ENCODE assay signal across 3 worm cellular contexts in the genomic region with DNA sequence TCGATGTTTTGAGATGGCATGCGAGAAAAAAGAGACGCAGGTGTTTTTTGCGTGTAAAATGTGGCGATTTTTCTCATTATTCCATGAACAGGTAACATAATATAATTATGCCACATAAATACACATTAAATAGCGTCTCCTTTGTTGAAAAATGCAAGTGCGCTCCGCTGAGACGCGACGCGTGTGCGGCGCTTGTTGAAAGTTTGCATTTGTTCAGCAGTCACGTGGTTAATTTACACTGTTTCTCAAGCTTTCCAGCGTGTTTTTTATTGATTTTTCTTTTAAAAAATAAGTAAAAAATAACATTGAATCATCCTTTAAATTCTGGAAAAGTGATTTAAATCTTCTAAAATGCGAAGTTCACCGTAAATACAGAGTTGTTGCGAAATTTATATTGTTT.
A peak's percentile ranks its signal among the peaks of the same experiment; 100 is the strongest.
TF ChIP-seq lines count a peak whose summit lies in the region.

No protein-coding gene starts in this region.

TF ChIP-seq in whole organism, L2 larva, 48 proteins besides CTCF, POLR2A, EP300 and RAD21 (continued from another document):
- TF ChIP-seq Y55F3AM.14 (GFP tag; optimal IDR thresholded peaks at IDR 0.05; lab: Kevin White, UChicago) (no peak), dmd-4 (tag; optimal IDR thresholded peaks at IDR 0.05; lab: Kevin White, UChicago) (no peak), ZK546.5 (tag; optimal IDR thresholded peaks at IDR 0.05; lab: Kevin White, UChicago) (no peak), C34F6.9 (tag; optimal IDR thresholded peaks at IDR 0.05; lab: Kevin White, UChicago) (peak; percentile 99), lsy-2 (tag; optimal IDR thresholded peaks at IDR 0.05; lab: Kevin White, UChicago) (peak; percentile 65 to 94), unc-62 (GFP tag; optimal IDR thresholded peaks at IDR 0.05; lab: Kevin White, UChicago) (no peak), mdl-1 (tag; optimal IDR thresholded peaks at IDR 0.05; lab: Kevin White, UChicago) (peak; percentile 73 to 93), nhr-10 (tag; optimal IDR thresholded peaks at IDR 0.05; lab: Kevin White, UChicago) (no peak), nhr-6 (tag; optimal IDR thresholded peaks at IDR 0.05; lab: Kevin White, UChicago) (peak; percentile 28), crh-2 (tag; optimal IDR thresholded peaks at IDR 0.05; lab: Kevin White, UChicago) (peak; percentile 96), elt-1 (tag; optimal IDR thresholded peaks at IDR 0.05; lab: Kevin White, UChicago) (no peak), lin-13 (GFP tag; optimal IDR thresholded peaks at IDR 0.05; lab: Kevin White, UChicago) (peak; percentile 89), zag-1 (tag; optimal IDR thresholded peaks at IDR 0.05; lab: Kevin White, UChicago) (no peak), aly-2 (tag; optimal IDR thresholded peaks at IDR 0.05; lab: Kevin White, UChicago) (no peak), F13H6.1 (tag; optimal IDR thresholded peaks at IDR 0.05; lab: Kevin White, UChicago) (peak; percentile 77), ama-1 (optimal IDR thresholded peaks at IDR 0.05; lab: Kevin White, UChicago) (peak; percentile 70), nhr-25 (tag; optimal IDR thresholded peaks at IDR 0.05; lab: Kevin White, UChicago) (peak; percentile 93), peb-1 (tag; optimal IDR thresholded peaks at IDR 0.05; lab: Kevin White, UChicago) (no peak), unc-39 (tag; optimal IDR thresholded peaks at IDR 0.05; lab: Kevin White, UChicago) (no peak), ztf-4 (tag; optimal IDR thresholded peaks at IDR 0.05; lab: Kevin White, UChicago) (peak; percentile 60), nhr-11 (tag; optimal IDR thresholded peaks at IDR 0.05; lab: Kevin White, UChicago) (no peak), sma-9 (GFP tag; optimal IDR thresholded peaks at IDR 0.05; lab: Kevin White, UChicago) (no peak), sma-9 (tag; optimal IDR thresholded peaks at IDR 0.05; lab: Kevin White, UChicago) (no peak), nhr-12 (tag; optimal IDR thresholded peaks at IDR 0.05; lab: Kevin White, UChicago) (no peak), sem-4 (tag; optimal IDR thresholded peaks at IDR 0.05; lab: Kevin White, UChicago) (peak; percentile 89), unc-55 (GFP tag; optimal IDR thresholded peaks at IDR 0.05; lab: Kevin White, UChicago) (peak; percentile 93), alr-1 (tag; optimal IDR thresholded peaks at IDR 0.05; lab: Kevin White, UChicago) (no peak)

TF ChIP-seq in whole organism, L4 larva, 104 proteins besides CTCF, POLR2A, EP300 and RAD21 (continued from another document and continues in another):
- TF ChIP-seq dmd-8 (GFP tag; IDR thresholded peaks at IDR 0.05; lab: Robert Waterston, UW) = no peak
- no peak for TF ChIP-seq egl-43 (GFP tag; IDR thresholded peaks at IDR 0.05; lab: Robert Waterston, UW)
- TF ChIP-seq F26F4.8 (GFP tag; conservative IDR thresholded peaks at IDR 0.05; lab: Robert Waterston, UW) = no peak
- TF ChIP-seq T20F7.1 (GFP tag; optimal IDR thresholded peaks at IDR 0.05; lab: Kevin White, UChicago) = no peak
- no peak for TF ChIP-seq egl-27 (tag; optimal IDR thresholded peaks at IDR 0.05; lab: Kevin White, UChicago)
- TF ChIP-seq set-16 (GFP tag; IDR thresholded peaks at IDR 0.05; lab: Robert Waterston, UW) = no peak
- TF ChIP-seq ceh-32 (tag; optimal IDR thresholded peaks at IDR 0.05; lab: Kevin White, UChicago; ENCODE audit: poor library complexity) = no peak
- TF ChIP-seq lin-1 (GFP tag; IDR thresholded peaks at IDR 0.05; lab: Robert Waterston, UW) = no peak
- TF ChIP-seq unc-39 (tag; optimal IDR thresholded peaks at IDR 0.05; lab: Kevin White, UChicago) = no peak
- TF ChIP-seq zag-1 (tag; optimal IDR thresholded peaks at IDR 0.05; lab: Kevin White, UChicago) = no peak
- peak in 1 of 2 experiments; percentile 38 for TF ChIP-seq daf-16 (GFP tag; optimal IDR thresholded peaks at IDR 0.05; lab: Kevin White, UChicago)
- peak; percentile 79 for TF ChIP-seq daf-16 (tag; optimal IDR thresholded peaks at IDR 0.05; lab: Kevin White, UChicago)
- TF ChIP-seq mes-2 (tag; optimal IDR thresholded peaks at IDR 0.05; lab: Kevin White, UChicago; ENCODE audit: poor library complexity, severe bottlenecking) = peak; percentile 99
- TF ChIP-seq daf-8 (GFP tag; IDR thresholded peaks at IDR 0.05; lab: Robert Waterston, UW) = no peak
- TF ChIP-seq Y48G9A.11 (GFP tag; IDR thresholded peaks at IDR 0.05; lab: Robert Waterston, UW) = no peak
- TF ChIP-seq snpc-1.2 (GFP tag; IDR thresholded peaks at IDR 0.05; lab: Robert Waterston, UW) = no peak
- peak; percentile 3 for TF ChIP-seq nhr-25 (tag; optimal IDR thresholded peaks at IDR 0.05; lab: Kevin White, UChicago; ENCODE audit: borderline replicate concordance, insufficient read depth)
- TF ChIP-seq F49E8.2 (tag; optimal IDR thresholded peaks at IDR 0.05; lab: Kevin White, UChicago; ENCODE audit: borderline replicate concordance) = no peak
- TF ChIP-seq vab-7 (GFP tag; IDR thresholded peaks at IDR 0.05; lab: Robert Waterston, UW) = no peak
- TF ChIP-seq tag-97 (GFP tag; IDR thresholded peaks at IDR 0.05; lab: Robert Waterston, UW) = no peak
- TF ChIP-seq Y5F2A.4 (GFP tag; optimal IDR thresholded peaks at IDR 0.05; lab: Kevin White, UChicago) = no peak
- TF ChIP-seq nhr-48 (tag; optimal IDR thresholded peaks at IDR 0.05; lab: Kevin White, UChicago) = peak; percentile 30
- no peak for TF ChIP-seq Y75B8A.6 (GFP tag; IDR thresholded peaks at IDR 0.05; lab: Robert Waterston, UW)
- TF ChIP-seq aha-1 (tag; lab: Kevin White, UChicago) = peak; percentile 97
- TF ChIP-seq lin-13 (GFP tag; optimal IDR thresholded peaks at IDR 0.05; lab: Kevin White, UChicago) = peak; percentile 65
- no peak for TF ChIP-seq mxl-2 (GFP tag; conservative IDR thresholded peaks at IDR 0.05; lab: Robert Waterston, UW)
- TF ChIP-seq hmg-1.1 (GFP tag; IDR thresholded peaks at IDR 0.05; lab: Robert Waterston, UW) = peak; percentile 77
- no peak for TF ChIP-seq F10B5.3 (tag; optimal IDR thresholded peaks at IDR 0.05; lab: Kevin White, UChicago)
- TF ChIP-seq unc-62 (GFP tag; optimal IDR thresholded peaks at IDR 0.05 in 1 of 2; lab: Kevin White, UChicago) = no peak
- no peak for TF ChIP-seq unc-62 (tag; optimal IDR thresholded peaks at IDR 0.05; lab: Kevin White, UChicago)
- no peak for TF ChIP-seq ZK546.5 (tag; optimal IDR thresholded peaks at IDR 0.05; lab: Kevin White, UChicago)
- TF ChIP-seq mdt-29 (GFP tag; IDR thresholded peaks at IDR 0.05; lab: Robert Waterston, UW) = no peak
- no peak for TF ChIP-seq fos-1 (tag; optimal IDR thresholded peaks at IDR 0.05; lab: Kevin White, UChicago)
- TF ChIP-seq ceh-28 (tag; optimal IDR thresholded peaks at IDR 0.05; lab: Kevin White, UChicago) = peak; percentile 19
- peak; percentile 82 for TF ChIP-seq hlh-11 (tag; optimal IDR thresholded peaks at IDR 0.05; lab: Kevin White, UChicago)
- peak; percentile 47; the same call in 1 of the 2 replicates for TF ChIP-seq pha-4 (GFP tag; IDR thresholded peaks at IDR 0.05; lab: Robert Waterston, UW)
- TF ChIP-seq pha-4 (tag; optimal IDR thresholded peaks at IDR 0.05; lab: Kevin White, UChicago) = no peak
- peak in 1 of 2 experiments; percentile 82 for TF ChIP-seq hif-1 (tag; optimal IDR thresholded peaks at IDR 0.05; lab: Kevin White, UChicago)
- TF ChIP-seq cey-2 (tag; optimal IDR thresholded peaks at IDR 0.05; lab: Kevin White, UChicago; ENCODE audit: borderline replicate concordance, insufficient read depth) = no peak
- peak; percentile 85 for TF ChIP-seq nhr-6 (tag; optimal IDR thresholded peaks at IDR 0.05; lab: Kevin White, UChicago)
- TF ChIP-seq spr-1 (tag; optimal IDR thresholded peaks at IDR 0.05; lab: Kevin White, UChicago) = no peak
- no peak for TF ChIP-seq dmd-9 (GFP tag; IDR thresholded peaks at IDR 0.05; lab: Robert Waterston, UW)
- no peak for TF ChIP-seq lir-3 (tag; optimal IDR thresholded peaks at IDR 0.05; lab: Kevin White, UChicago)
- 0 out of 2 replicates have a peak, but pooled peaks have one; percentile 6 for TF ChIP-seq arid-1 (GFP tag; conservative IDR thresholded peaks at IDR 0.05; lab: Robert Waterston, UW)
- no peak for TF ChIP-seq daf-19 (GFP tag; conservative IDR thresholded peaks at IDR 0.05; lab: Robert Waterston, UW)
- no peak for TF ChIP-seq D1046.2 (GFP tag; IDR thresholded peaks at IDR 0.05; lab: Robert Waterston, UW)
- no peak for TF ChIP-seq ceh-20 (GFP tag; IDR thresholded peaks at IDR 0.05; lab: Robert Waterston, UW)
- TF ChIP-seq lin-29 (GFP tag; IDR thresholded peaks at IDR 0.05; lab: Robert Waterston, UW) = no peak
- peak; percentile 61 for TF ChIP-seq F37D6.2 (tag; optimal IDR thresholded peaks at IDR 0.05; lab: Kevin White, UChicago)
- TF ChIP-seq dpl-1 (GFP tag; optimal IDR thresholded peaks at IDR 0.05; lab: Kevin White, UChicago) = peak; percentile 83
- no peak for TF ChIP-seq zfp-2 (tag; optimal IDR thresholded peaks at IDR 0.05; lab: Kevin White, UChicago)
- no peak for TF ChIP-seq gei-8 (GFP tag; optimal IDR thresholded peaks at IDR 0.05; lab: Kevin White, UChicago)
- TF ChIP-seq madf-9 (GFP tag; conservative IDR thresholded peaks at IDR 0.05; lab: Robert Waterston, UW) = 0 out of 2 replicates have a peak, but pooled peaks have one; percentile 40

TF ChIP-seq in whole organism, mixed stage, embryonic, 35 proteins besides CTCF, POLR2A, EP300 and RAD21 (continued from another document):
- peak; percentile 18 for TF ChIP-seq sptf-1 (tag; optimal IDR thresholded peaks at IDR 0.05; lab: Kevin White, UChicago)
- TF ChIP-seq bed-3 (GFP tag; optimal IDR thresholded peaks at IDR 0.05; lab: Kevin White, UChicago) = no peak
- peak; percentile 64 for TF ChIP-seq ceh-39 (tag; optimal IDR thresholded peaks at IDR 0.05; lab: Kevin White, UChicago)
- TF ChIP-seq pha-4 (tag; optimal IDR thresholded peaks at IDR 0.05; lab: Kevin White, UChicago) = peak; percentile 95
- TF ChIP-seq blmp-1 (tag; optimal IDR thresholded peaks at IDR 0.05; lab: Kevin White, UChicago) = no peak
- TF ChIP-seq snpc-4 (tag; optimal IDR thresholded peaks at IDR 0.05; lab: Kevin White, UChicago) = no peak
TF ChIP-seq in whole organism, mixed stage, embryonic: peak in this region for 15.
